Fruit fly (Drosophila melanogaster) whole organism, embryonic: ENCODE results near the gene Aatf.

Experiments used
- CG1024 ChIP-seq: fragments of 200-800 bp; sonication (Bioruptor generic); IDR thresholded peaks from 2 replicates; pipeline ENCODE4 v1.3.6; 2022; ENCODE audit warnings: missing biosample characterization, missing genetic modification characterization
- CG11695 ChIP-seq: fragments of 200-800 bp; sonication (Bioruptor generic); IDR thresholded peaks from 3 replicates; pipeline ENCODE4 v1.3.6; 2022; ENCODE audit warnings: missing biosample characterization, missing genetic modification characterization
- CG12744 ChIP-seq: fragments of 200-800 bp; sonication (Bioruptor generic); optimal IDR thresholded peaks from 2 replicates; lab custom pipeline; 2016; ENCODE audit warnings: missing biosample characterization, missing genetic modification characterization
- CG13287 ChIP-seq: fragments of 200-800 bp; sonication (Bioruptor generic); IDR thresholded peaks from 2 replicates; pipeline ENCODE4 v1.3.6; 2022; ENCODE audit warnings: missing biosample characterization, missing genetic modification characterization; ENCODE audit not compliant: partially characterized antibody
- CG14014 ChIP-seq: fragments of 200-800 bp; sonication (Bioruptor generic); IDR thresholded peaks from 2 replicates; pipeline ENCODE4 v1.3.6; 2022; ENCODE audit warnings: missing biosample characterization, missing genetic modification characterization
- CG14050 ChIP-seq: fragments of 200-800 bp; sonication (Bioruptor generic); IDR thresholded peaks from 3 replicates; pipeline ENCODE4 v1.3.6; 2022; ENCODE audit warnings: missing biosample characterization, missing genetic modification characterization
- CG16815 ChIP-seq: fragments of 200-800 bp; sonication (Bioruptor generic); optimal IDR thresholded peaks from 3 replicates; lab custom pipeline; 2017; ENCODE audit warnings: missing biosample characterization, mild to moderate bottlenecking, missing genetic modification characterization
- CG16863 ChIP-seq: fragments of 200-800 bp; sonication (Bioruptor generic); optimal IDR thresholded peaks from 3 replicates; lab custom pipeline; 2016; ENCODE audit warnings: missing biosample characterization, missing genetic modification characterization
- CG17186 ChIP-seq: fragments of 200-800 bp; sonication (Bioruptor generic); optimal IDR thresholded peaks from 3 replicates; lab custom pipeline; 2017; ENCODE audit warnings: missing biosample characterization, missing genetic modification reagents, missing genetic modification characterization
- CG18011 ChIP-seq: fragments of 200-800 bp; sonication (Bioruptor generic); optimal IDR thresholded peaks from 2 replicates; lab custom pipeline; 2017; ENCODE audit warnings: missing biosample characterization, missing genetic modification characterization, mild to moderate bottlenecking, moderate library complexity, missing genotype
- CG2116 ChIP-seq: fragments of 200-800 bp; sonication (Bioruptor generic); optimal IDR thresholded peaks from 3 replicates; lab custom pipeline; 2018; ENCODE audit warnings: missing biosample characterization, mild to moderate bottlenecking, missing genetic modification characterization
- CG31441 ChIP-seq: fragments of 200-800 bp; sonication (Bioruptor generic); IDR thresholded peaks from 2 replicates; pipeline ENCODE4 v1.3.6; 2022; ENCODE audit warnings: missing biosample characterization, missing genetic modification characterization
- CG32772 ChIP-seq: fragments of 200-800 bp; sonication (Bioruptor generic); IDR thresholded peaks from 2 replicates; pipeline ENCODE4 v1.3.6; 2022; ENCODE audit warnings: missing biosample characterization, missing genetic modification characterization
- CG3726 ChIP-seq: fragments of 200-800 bp; sonication (Bioruptor generic); IDR thresholded peaks from 3 replicates; pipeline ENCODE4, ENCODE4 v1.3.6; 2022; ENCODE audit warnings: missing biosample characterization, missing genetic modification characterization
- CG6175 ChIP-seq: fragments of 200-800 bp; sonication (Bioruptor generic); IDR thresholded peaks from 3 replicates; pipeline ENCODE4 v1.3.6; 2022; ENCODE audit warnings: missing biosample characterization, missing genetic modification characterization
- CG6791 ChIP-seq: fragments of 200-800 bp; sonication (Bioruptor generic); IDR thresholded peaks from 3 replicates; pipeline ENCODE4 v1.3.6; 2022; ENCODE audit warnings: missing biosample characterization, missing genetic modification characterization; ENCODE audit not compliant: partially characterized antibody
- CG8944 ChIP-seq: fragments of 200-800 bp; sonication (Bioruptor generic); optimal IDR thresholded peaks from 3 replicates; lab custom pipeline; 2016; ENCODE audit warnings: missing biosample characterization, missing genetic modification characterization
- CG9215 ChIP-seq: fragments of 200-800 bp; sonication (Bioruptor generic); IDR thresholded peaks from 2 replicates; pipeline ENCODE4 v1.3.6; 2022; ENCODE audit warnings: missing biosample characterization, missing genetic modification characterization
- CrebB ChIP-seq: fragments of 200-800 bp; sonication (Bioruptor generic); optimal IDR thresholded peaks from 3 replicates; lab custom pipeline; 2018; ENCODE audit warnings: missing biosample characterization, mild to moderate bottlenecking, missing genetic modification characterization
- Dp ChIP-seq: fragments of 200-800 bp; sonication (Bioruptor generic); optimal IDR thresholded peaks from 2 replicates; lab custom pipeline; 2018; ENCODE audit warnings: missing biosample characterization, mild to moderate bottlenecking, missing genetic modification characterization, moderate library complexity
- Dref ChIP-seq: fragments of 200-800 bp; sonication (Bioruptor generic); IDR thresholded peaks from 2 replicates; pipeline ENCODE4 v1.3.6; 2022; ENCODE audit warnings: missing biosample characterization, missing genetic modification characterization
- Gsc ChIP-seq: fragments of 200-800 bp; sonication (Bioruptor generic); IDR thresholded peaks from 2 replicates; pipeline ENCODE4 v1.3.6; 2022; ENCODE audit warnings: missing biosample characterization, missing genetic modification characterization
- H2.0 ChIP-seq: fragments of 200-800 bp; sonication (Bioruptor generic); IDR thresholded peaks from 2 replicates; pipeline ENCODE4 v1.3.6; 2022; ENCODE audit warnings: missing biosample characterization, missing genetic modification characterization
- Mad ChIP-seq: fragments of 200-800 bp; sonication (Bioruptor generic); optimal IDR thresholded peaks from 2 replicates; lab custom pipeline; 2016; ENCODE audit warnings: missing biosample characterization, missing genetic modification characterization
- NFAT ChIP-seq: fragments of 200-800 bp; sonication (Bioruptor generic); IDR thresholded peaks from 2 replicates; pipeline ENCODE4 v1.3.6; 2022; ENCODE audit warnings: missing biosample characterization, missing genetic modification characterization
- Sin3A ChIP-seq: fragments of >200 bp; optimal IDR thresholded peaks from 2 replicates; lab custom pipeline; 2018
- Six4 ChIP-seq: fragments of 200-800 bp; sonication (Bioruptor generic); optimal IDR thresholded peaks from 2 replicates; lab custom pipeline; 2016; ENCODE audit warnings: missing biosample characterization, missing genetic modification characterization
- YL-1 ChIP-seq: fragments of 200-800 bp; sonication (Bioruptor generic); optimal IDR thresholded peaks from 3 replicates; lab custom pipeline; 2017; ENCODE audit warnings: missing biosample characterization, mild to moderate bottlenecking, missing genetic modification characterization
- ase ChIP-seq: fragments of 200-800 bp; sonication (Bioruptor generic); IDR thresholded peaks from 3 replicates; pipeline ENCODE4 v1.3.6; 2022; ENCODE audit warnings: missing biosample characterization, missing genetic modification characterization
- cas ChIP-seq: fragments of 200-800 bp; sonication (Bioruptor generic); IDR thresholded peaks from 2 replicates; pipeline ENCODE4 v1.3.6; 2022; ENCODE audit warnings: missing biosample characterization, missing genetic modification characterization
- corto ChIP-seq: fragments of 200-800 bp; sonication (Bioruptor generic); optimal IDR thresholded peaks from 2 replicates; lab custom pipeline; 2016; ENCODE audit warnings: missing biosample characterization, mild to moderate bottlenecking, missing genetic modification characterization, moderate library complexity
- cwo ChIP-seq: fragments of 200-800 bp; sonication (Bioruptor generic); optimal IDR thresholded peaks from 3 replicates; lab custom pipeline; 2017; ENCODE audit warnings: missing biosample characterization, missing genetic modification characterization, mild to moderate bottlenecking, moderate library complexity, missing genetic modification reagents
- dan ChIP-seq: fragments of 200-800 bp; sonication (Bioruptor generic); IDR thresholded peaks from 2 replicates; pipeline ENCODE4 v1.3.6; 2022; ENCODE audit warnings: missing biosample characterization, missing genetic modification characterization
- danr ChIP-seq: fragments of 200-800 bp; sonication (Bioruptor generic); IDR thresholded peaks from 2 replicates; pipeline ENCODE4 v1.3.6; 2022; ENCODE audit warnings: missing biosample characterization, missing genetic modification characterization
- dati ChIP-seq: fragments of 200-800 bp; sonication (Bioruptor generic); IDR thresholded peaks from 2 replicates; pipeline ENCODE4 v1.3.6; 2022; ENCODE audit warnings: missing biosample characterization, missing genetic modification characterization
- dmrt99B ChIP-seq: fragments of 200-800 bp; sonication (Bioruptor generic); optimal IDR thresholded peaks from 2 replicates; lab custom pipeline; 2018; ENCODE audit warnings: missing biosample characterization, mild to moderate bottlenecking, missing genetic modification characterization, moderate library complexity
- ems ChIP-seq: fragments of 200-800 bp; sonication (Bioruptor generic); optimal IDR thresholded peaks from 3 replicates; lab custom pipeline; 2016; ENCODE audit warnings: missing biosample characterization, missing genetic modification characterization
- exex ChIP-seq: fragments of 200-800 bp; sonication (Bioruptor generic); optimal IDR thresholded peaks from 4 replicates; lab custom pipeline; 2018; ENCODE audit warnings: missing biosample characterization, mild to moderate bottlenecking, missing genetic modification characterization, moderate library complexity
- eyg ChIP-seq: fragments of 200-800 bp; sonication (Bioruptor generic); optimal IDR thresholded peaks from 3 replicates; lab custom pipeline; 2016; ENCODE audit warnings: missing biosample characterization, missing genetic modification characterization
- fd96Cb ChIP-seq: fragments of 200-800 bp; sonication (Bioruptor generic); optimal IDR thresholded peaks from 2 replicates; lab custom pipeline; 2018; ENCODE audit warnings: missing biosample characterization, mild to moderate bottlenecking, missing genetic modification characterization, moderate library complexity
- hbn ChIP-seq: fragments of 200-800 bp; sonication (Bioruptor generic); IDR thresholded peaks from 2 replicates; pipeline ENCODE4 v1.3.6; 2022; ENCODE audit warnings: missing biosample characterization, missing genetic modification characterization; ENCODE audit not compliant: partially characterized antibody
- inv ChIP-seq: fragments of 200-800 bp; sonication (Bioruptor generic); IDR thresholded peaks from 2 replicates; pipeline ENCODE4 v1.3.6; 2022; ENCODE audit warnings: missing biosample characterization, missing genetic modification characterization; ENCODE audit not compliant: partially characterized antibody
- lilli ChIP-seq: fragments of 200-800 bp; sonication (Bioruptor generic); optimal IDR thresholded peaks from 3 replicates; lab custom pipeline; 2016; ENCODE audit warnings: missing biosample characterization, missing genetic modification characterization
- lola ChIP-seq, 3 experiments: fragments of >200 bp in 2 of 3; fragments of 200-800 bp in 1 of 3; sonication (Bioruptor generic) in 1 of 3; optimal IDR thresholded peaks; 2 replicates each; lab custom pipeline; 2017 to 2019; ENCODE audit warnings: missing biosample characterization in 3 of 3, missing genetic modification characterization in 3 of 3, mild to moderate bottlenecking in 1 of 3, moderate library complexity in 1 of 3
- luna ChIP-seq: fragments of 200-800 bp; sonication (Bioruptor generic); optimal IDR thresholded peaks from 2 replicates; lab custom pipeline; 2016; ENCODE audit warnings: missing biosample characterization, missing genetic modification characterization
- mam ChIP-seq: fragments of 200-800 bp; sonication (Bioruptor generic); optimal IDR thresholded peaks from 3 replicates; lab custom pipeline; 2016; ENCODE audit warnings: missing biosample characterization, missing genetic modification characterization
- phol ChIP-seq: fragments of 200-800 bp; sonication (Bioruptor generic); optimal IDR thresholded peaks from 3 replicates; lab custom pipeline; 2018; ENCODE audit warnings: missing biosample characterization, mild to moderate bottlenecking, missing genetic modification characterization, moderate library complexity
- rib ChIP-seq: fragments of 200-800 bp; sonication (Bioruptor generic); IDR thresholded peaks from 2 replicates; pipeline ENCODE4 v1.3.6; 2022; ENCODE audit warnings: missing biosample characterization, missing genetic modification characterization
- salm ChIP-seq: fragments of 200-800 bp; sonication (Bioruptor generic); optimal IDR thresholded peaks from 2 replicates; lab custom pipeline; 2018; ENCODE audit warnings: missing biosample characterization, mild to moderate bottlenecking, missing genetic modification characterization
- sim ChIP-seq: fragments of 200-800 bp; sonication (Bioruptor generic); IDR thresholded peaks from 2 replicates; pipeline ENCODE4 v1.3.6; 2022; ENCODE audit warnings: missing biosample characterization, missing genetic modification characterization
- trh ChIP-seq: fragments of 200-800 bp; sonication (Bioruptor generic); optimal IDR thresholded peaks from 2 replicates; lab custom pipeline; 2016; ENCODE audit warnings: missing biosample characterization, missing genetic modification characterization
- zen ChIP-seq: fragments of 200-800 bp; sonication (Bioruptor generic); optimal IDR thresholded peaks from 3 replicates; lab custom pipeline; 2018; ENCODE audit warnings: missing biosample characterization, mild to moderate bottlenecking, missing genetic modification characterization, moderate library complexity
- zf30C ChIP-seq: fragments of 200-800 bp; sonication (Bioruptor generic); optimal IDR thresholded peaks from 3 replicates; lab custom pipeline; 2018; ENCODE audit warnings: missing biosample characterization, mild to moderate bottlenecking, missing genetic modification characterization

Aatf gene

dm6 chr2L:6717460-6717859, at the start of gene Aatf (continued):
- TF ChIP-seq YL-1 (GFP tag; lab: Kevin White, UChicago) = peak; percentile 63
- TF ChIP-seq Dp (GFP tag; lab: Kevin White, UChicago) = peak; percentile 96
- no peak for TF ChIP-seq CG16863
- no peak for TF ChIP-seq CG14014 (GFP tag; lab: Robert Waterston, UW)
- TF ChIP-seq CG8944 (GFP tag; lab: Kevin White, UChicago) = no peak
- no peak for TF ChIP-seq CG11695 (GFP tag; lab: Robert Waterston, UW)
- TF ChIP-seq CG13287 (GFP tag; lab: Robert Waterston, UW) = peak; percentile 95
- TF ChIP-seq CG9215 (GFP tag; lab: Robert Waterston, UW) = no peak
- TF ChIP-seq Sin3A (lab: Kevin White, UChicago) = peak; percentile 21
- TF ChIP-seq corto (GFP tag; lab: Kevin White, UChicago) = no peak
- TF ChIP-seq CrebB (tag; lab: Kevin White, UChicago) = no peak
- TF ChIP-seq ems (GFP tag; lab: Kevin White, UChicago) = peak; percentile 5
- TF ChIP-seq CG14050 (GFP tag; lab: Robert Waterston, UW) = no peak
- peak; percentile 37 for TF ChIP-seq phol (tag; lab: Kevin White, UChicago)
- no peak for TF ChIP-seq dan (GFP tag; lab: Robert Waterston, UW)
- TF ChIP-seq cas (GFP tag; lab: Robert Waterston, UW) = no peak
- no peak for TF ChIP-seq luna (GFP tag; lab: Kevin White, UChicago)
- no peak for TF ChIP-seq CG32772 (GFP tag; lab: Robert Waterston, UW)
- TF ChIP-seq Dref = peak; percentile 90
- TF ChIP-seq H2.0 (GFP tag; lab: Robert Waterston, UW) = no peak
- no peak for TF ChIP-seq dati (GFP tag; lab: Robert Waterston, UW)
- TF ChIP-seq Gsc (GFP tag; lab: Robert Waterston, UW) = no peak
- TF ChIP-seq CG16815 (GFP tag; lab: Kevin White, UChicago) = no peak
- no peak for TF ChIP-seq cwo (GFP tag; lab: Kevin White, UChicago)
- TF ChIP-seq mam (GFP tag; lab: Kevin White, UChicago) = no peak
- TF ChIP-seq dmrt99B (tag; lab: Kevin White, UChicago) = no peak
- no peak for TF ChIP-seq trh (GFP tag; lab: Kevin White, UChicago)
- no peak for TF ChIP-seq eyg
- TF ChIP-seq hbn (GFP tag; lab: Robert Waterston, UW) = peak; percentile 85
- peak; percentile 70 for TF ChIP-seq inv
- peak; percentile 81 for TF ChIP-seq CG2116 (GFP tag; lab: Kevin White, UChicago)
- TF ChIP-seq CG1024 (GFP tag; lab: Robert Waterston, UW) = no peak
- no peak for TF ChIP-seq CG6175 (GFP tag; lab: Robert Waterston, UW)
- TF ChIP-seq NFAT (GFP tag; lab: Robert Waterston, UW) = no peak
- no peak for TF ChIP-seq CG18011 (GFP tag; lab: Kevin White, UChicago)
- TF ChIP-seq Mad (GFP tag; lab: Kevin White, UChicago) = no peak
- TF ChIP-seq CG12744 = no peak
- peak; percentile 6 for TF ChIP-seq lilli (GFP tag; lab: Kevin White, UChicago)
- no peak for TF ChIP-seq CG31441 (GFP tag; lab: Robert Waterston, UW)
- TF ChIP-seq Six4 = no peak
- no peak for TF ChIP-seq lola (GFP tag; optimal IDR thresholded peaks at IDR 0.05; lab: Kevin White, UChicago)
- TF ChIP-seq zf30C (GFP tag; lab: Kevin White, UChicago) = no peak
- no peak for TF ChIP-seq zen (tag; lab: Kevin White, UChicago)
- TF ChIP-seq salm (tag; lab: Kevin White, UChicago) = no peak
- TF ChIP-seq CG17186 (GFP tag; lab: Kevin White, UChicago) = peak; percentile 72
- no peak for TF ChIP-seq exex
- TF ChIP-seq CG3726 = no peak
- TF ChIP-seq sim (GFP tag; lab: Robert Waterston, UW) = no peak
- no peak for TF ChIP-seq danr
- peak; percentile 78 for TF ChIP-seq CG6791 (GFP tag; lab: Robert Waterston, UW)
- TF ChIP-seq fd96Cb (tag; lab: Kevin White, UChicago) = no peak
- no peak for TF ChIP-seq ase (GFP tag; lab: Robert Waterston, UW)
- no peak for TF ChIP-seq rib
